Worm (Caenorhabditis elegans) whole organism, L4 larva: ENCODE measurements around the gene Y65A5A.24.
A peak's percentile ranks its signal among the peaks of the same experiment; 100 is the strongest.

ENCODE experiments used
- F49E8.2 ChIP-seq: sonication (generic microtip); optimal IDR thresholded peaks from 2 replicates; lab custom pipeline; 2016; ENCODE audit warnings: missing compliant biosample characterization, mild to moderate bottlenecking, missing genetic modification characterization, borderline replicate concordance
- T26A8.4 ChIP-seq: fragments of 200-800 bp; sonication (Bioruptor generic); IDR thresholded peaks from 2 replicates; pipeline ENCODE4 v1.3.6; 2022; ENCODE audit warnings: missing genetic modification characterization, missing compliant biosample characterization
- Y5F2A.4 ChIP-seq: fragments of 200-800 bp; sonication (Bioruptor generic); optimal IDR thresholded peaks from 2 replicates; lab custom pipeline; 2018; ENCODE audit warnings: mild to moderate bottlenecking, missing genetic modification characterization, missing compliant biosample characterization
- ZK337.2 ChIP-seq: fragments of 200-800 bp; sonication (Bioruptor generic); IDR thresholded peaks from 2 replicates; pipeline ENCODE4 v1.3.6; 2022; ENCODE audit warnings: missing genetic modification reagents, missing genetic modification characterization, missing compliant biosample characterization
- ZK546.5 ChIP-seq, 2 experiments: sonication (generic microtip); optimal IDR thresholded peaks; 2 replicates each; lab custom pipeline; 2017; ENCODE audit warnings: missing biosample characterization in 2 of 2, missing genetic modification characterization in 2 of 2
- aha-1 ChIP-seq: fragments of 150-350 bp; peaks from one replicate; lab custom pipeline; 2014; ENCODE audit warnings: missing biosample characterization, missing genetic modification characterization
- ama-1 ChIP-seq: fragments of 150-350 bp; optimal IDR thresholded peaks from 2 replicates; lab custom pipeline; 2014; ENCODE audit warnings: inconsistent platforms, mixed read lengths
- arid-1 ChIP-seq: fragments of 200-800 bp; sonication (Bioruptor generic); conservative IDR thresholded peaks from 2 replicates; pipeline ENCODE4 v1.3.6; 2022; ENCODE audit warnings: missing genetic modification reagents, missing genetic modification characterization, missing compliant biosample characterization
- attf-4 ChIP-seq: sonication (generic microtip); optimal IDR thresholded peaks from 3 replicates; lab custom pipeline; 2017; ENCODE audit warnings: missing biosample characterization, missing genetic modification characterization
- ceh-20 ChIP-seq: fragments of 200-800 bp; sonication (Bioruptor generic); IDR thresholded peaks from 2 replicates; pipeline ENCODE4 v1.3.6; 2022; ENCODE audit warnings: missing genetic modification reagents, missing genetic modification characterization, missing compliant biosample characterization
- ceh-32 ChIP-seq: sonication (generic microtip); optimal IDR thresholded peaks from 2 replicates; lab custom pipeline; 2016; ENCODE audit warnings: mild to moderate bottlenecking, missing genetic modification characterization, missing compliant biosample characterization; ENCODE audit not compliant: poor library complexity
- ces-1 ChIP-seq: fragments of 150-350 bp; sonication (generic microtip); optimal IDR thresholded peaks from 4 replicates; lab custom pipeline; 2014; ENCODE audit warnings: missing biosample characterization, missing genetic modification reagents, missing genetic modification characterization
- daf-16 ChIP-seq, 3 experiments: sonication (generic microtip); optimal IDR thresholded peaks; 2 replicates each; lab custom pipeline; 2016 to 2017; ENCODE audit warnings: missing genetic modification characterization in 3 of 3, missing genetic modification reagents in 3 of 3, mild to moderate bottlenecking in 2 of 3, missing compliant biosample characterization in 2 of 3, missing biosample characterization in 1 of 3, moderate library complexity in 1 of 3
- daf-19 ChIP-seq: fragments of 200-800 bp; sonication (Bioruptor generic); conservative IDR thresholded peaks from 2 replicates; pipeline ENCODE4 v1.3.6; 2022; ENCODE audit warnings: missing genetic modification characterization, missing compliant biosample characterization
- dpl-1 ChIP-seq: fragments of 150-350 bp; optimal IDR thresholded peaks from 2 replicates; lab custom pipeline; 2014; ENCODE audit warnings: missing biosample characterization, missing genetic modification reagents, missing genetic modification characterization
- dve-1 ChIP-seq: sonication (generic microtip); optimal IDR thresholded peaks from 2 replicates; lab custom pipeline; 2017; ENCODE audit warnings: antibody characterized with exemption, mild to moderate bottlenecking, missing genetic modification characterization, missing compliant biosample characterization; ENCODE audit not compliant: insufficient read depth
- fkh-10 ChIP-seq: fragments of 150-350 bp; optimal IDR thresholded peaks from 2 replicates; lab custom pipeline; 2014; ENCODE audit warnings: missing biosample characterization, missing genetic modification reagents, missing genetic modification characterization
- gei-8 ChIP-seq: fragments of 200-800 bp; sonication (Bioruptor generic); optimal IDR thresholded peaks from 2 replicates; lab custom pipeline; 2018; ENCODE audit warnings: mild to moderate bottlenecking, missing genetic modification characterization, missing compliant biosample characterization
- jun-1 ChIP-seq: fragments of 150-350 bp; optimal IDR thresholded peaks from 2 replicates; lab custom pipeline; 2014; ENCODE audit warnings: missing biosample characterization, missing genetic modification reagents, missing genetic modification characterization
- lin-29 ChIP-seq: fragments of 200-800 bp; sonication (Bioruptor generic); IDR thresholded peaks from 2 replicates; pipeline ENCODE4 v1.3.6; 2022; ENCODE audit warnings: missing genetic modification reagents, missing genetic modification characterization, missing compliant biosample characterization
- madf-9 ChIP-seq: fragments of 200-800 bp; sonication (Bioruptor generic); conservative IDR thresholded peaks from 2 replicates; pipeline ENCODE4 v1.3.6; 2022; ENCODE audit warnings: missing genetic modification reagents, missing genetic modification characterization, missing compliant biosample characterization
- mes-2 ChIP-seq: sonication (generic microtip); optimal IDR thresholded peaks from 2 replicates; lab custom pipeline; 2016; ENCODE audit warnings: missing genotype, mild to moderate bottlenecking, missing genetic modification characterization, missing compliant biosample characterization; ENCODE audit not compliant: poor library complexity, severe bottlenecking
- mxl-3 ChIP-seq: fragments of 200-800 bp; sonication (Bioruptor generic); optimal IDR thresholded peaks from 2 replicates; lab custom pipeline; 2018; ENCODE audit warnings: mild to moderate bottlenecking, missing genetic modification characterization, missing compliant biosample characterization
- nhr-10 ChIP-seq: fragments of 150-350 bp; optimal IDR thresholded peaks from 2 replicates; lab custom pipeline; 2014; ENCODE audit warnings: missing biosample characterization, missing genetic modification characterization
- nhr-111 ChIP-seq: fragments of 200-800 bp; sonication (Bioruptor generic); optimal IDR thresholded peaks from 2 replicates; lab custom pipeline; 2018; ENCODE audit warnings: mild to moderate bottlenecking, missing genetic modification characterization, missing compliant biosample characterization
- nhr-237 ChIP-seq: sonication (generic microtip); optimal IDR thresholded peaks from 2 replicates; lab custom pipeline; 2017; ENCODE audit warnings: missing biosample characterization, missing genetic modification characterization
- nhr-48 ChIP-seq: sonication (generic microtip); optimal IDR thresholded peaks from 2 replicates; lab custom pipeline; 2016; ENCODE audit warnings: mild to moderate bottlenecking, missing genetic modification characterization, missing compliant biosample characterization
- nhr-6 ChIP-seq: fragments of 150-350 bp; optimal IDR thresholded peaks from 2 replicates; lab custom pipeline; 2014; ENCODE audit warnings: missing biosample characterization, missing genetic modification characterization
- nhr-76 ChIP-seq: fragments of 150-350 bp; optimal IDR thresholded peaks from 2 replicates; lab custom pipeline; 2014; ENCODE audit warnings: missing biosample characterization, missing genetic modification characterization
- pha-4 ChIP-seq, 2 experiments: fragments of 150-350 bp in 1 of 2; fragments of 200-800 bp in 1 of 2; sonication (Bioruptor generic) in 1 of 2; IDR thresholded peaks in 1 of 2; optimal IDR thresholded peaks in 1 of 2; 2 replicates each; pipeline versions ENCODE4 v1.3.6 to Lab custom; 2014 to 2022; ENCODE audit warnings: missing genetic modification characterization in 2 of 2, missing genetic modification reagents in 2 of 2, missing biosample characterization in 1 of 2, missing compliant biosample characterization in 1 of 2
- php-3 ChIP-seq: fragments of 200-800 bp; sonication (Bioruptor generic); IDR thresholded peaks from 2 replicates; pipeline ENCODE4 v1.3.6; 2022; ENCODE audit warnings: missing genetic modification reagents, missing genetic modification characterization, missing compliant biosample characterization
- pqm-1 ChIP-seq: sonication (generic microtip); optimal IDR thresholded peaks from 2 replicates; lab custom pipeline; 2017; ENCODE audit warnings: missing biosample characterization, missing genetic modification characterization
- rbr-2 ChIP-seq: sonication (generic microtip); optimal IDR thresholded peaks from 2 replicates; lab custom pipeline; 2016; ENCODE audit warnings: missing genotype, missing genetic modification characterization, missing compliant biosample characterization
- sdz-12 ChIP-seq: fragments of 200-800 bp; sonication (Bioruptor generic); optimal IDR thresholded peaks from 2 replicates; lab custom pipeline; 2018; ENCODE audit warnings: mild to moderate bottlenecking, missing genetic modification characterization, missing compliant biosample characterization
- set-16 ChIP-seq: fragments of 200-800 bp; sonication (Bioruptor generic); IDR thresholded peaks from 2 replicates; pipeline ENCODE4 v1.3.6; 2022; ENCODE audit warnings: missing genetic modification reagents, missing genetic modification characterization, missing compliant biosample characterization
- tra-1 ChIP-seq: fragments of 200-800 bp; sonication (Bioruptor generic); IDR thresholded peaks from 2 replicates; pipeline ENCODE4 v1.3.6; 2022; ENCODE audit warnings: missing genetic modification reagents, missing genetic modification characterization, missing compliant biosample characterization
- unc-62 ChIP-seq, 3 experiments: fragments of 150-350 bp in 1 of 3; sonication (generic microtip); optimal IDR thresholded peaks in 2 of 3; peaks in 1 of 3; 1 replicate in 1 of 3; 2 replicates in 2 of 3; lab custom pipeline; 2014 to 2017; ENCODE audit warnings: missing biosample characterization in 3 of 3, missing genetic modification characterization in 3 of 3, missing genetic modification reagents in 3 of 3, missing genotype in 1 of 3
- vab-7 ChIP-seq: fragments of 200-800 bp; sonication (Bioruptor generic); IDR thresholded peaks from 2 replicates; pipeline ENCODE4 v1.3.6; 2022; ENCODE audit warnings: missing genetic modification reagents, missing genetic modification characterization, missing compliant biosample characterization
- zfp-2 ChIP-seq: sonication (generic microtip); optimal IDR thresholded peaks from 2 replicates; lab custom pipeline; 2016; ENCODE audit warnings: mild to moderate bottlenecking, missing genetic modification characterization, missing compliant biosample characterization
- ztf-11 ChIP-seq: fragments of 150-350 bp; optimal IDR thresholded peaks from 2 replicates; lab custom pipeline; 2014; ENCODE audit warnings: missing biosample characterization, missing genetic modification characterization
- ztf-7 ChIP-seq: fragments of 150-350 bp; optimal IDR thresholded peaks from 2 replicates; lab custom pipeline; 2014; ENCODE audit warnings: missing biosample characterization, missing genetic modification characterization

Y65A5A.24 gene

DNA sequence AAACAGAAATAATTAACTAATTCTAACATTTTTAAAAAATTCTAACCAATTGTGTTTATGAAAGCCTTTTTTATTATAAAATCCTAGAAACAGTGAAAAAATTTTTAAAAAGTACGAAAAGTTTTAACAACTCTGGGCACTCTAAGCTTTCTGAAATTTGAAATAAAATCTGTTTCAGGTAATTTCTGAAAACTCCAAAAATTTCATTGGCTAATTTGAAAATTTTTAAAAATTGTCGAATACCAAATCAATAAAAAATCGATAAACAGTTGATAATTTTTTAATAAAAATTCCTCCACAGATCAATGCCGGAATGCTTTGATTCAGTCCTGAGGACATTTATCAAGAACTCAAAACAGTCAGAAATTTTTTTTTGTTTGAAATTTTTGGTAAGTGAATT lies at the start of gene Y65A5A.24:
Y65A5A.24 (plus strand) TSS at position 301 of the 400 bp plus-strand sequence.
- no peak for TF ChIP-seq attf-4 (tag; lab: Kevin White, UChicago)
- no peak for TF ChIP-seq ceh-32 (tag; lab: Kevin White, UChicago)
- TF ChIP-seq T26A8.4 (GFP tag; lab: Robert Waterston, UW): no peak
- no peak for TF ChIP-seq php-3
- no peak for TF ChIP-seq Y5F2A.4 (GFP tag; lab: Kevin White, UChicago)
- TF ChIP-seq ceh-20 (GFP tag; lab: Robert Waterston, UW): no peak
- no peak for TF ChIP-seq lin-29 (GFP tag; lab: Robert Waterston, UW)
- TF ChIP-seq pha-4 (GFP tag; IDR thresholded peaks at IDR 0.05; lab: Robert Waterston, UW): no peak
- no peak for TF ChIP-seq pha-4 (tag; optimal IDR thresholded peaks at IDR 0.05; lab: Kevin White, UChicago)
- TF ChIP-seq gei-8: no peak
- no peak for TF ChIP-seq arid-1 (GFP tag; lab: Robert Waterston, UW)
- no peak for TF ChIP-seq ama-1
- no peak for TF ChIP-seq ztf-11 (tag; lab: Kevin White, UChicago)
- TF ChIP-seq dpl-1 (GFP tag; lab: Kevin White, UChicago): no peak
- no peak for TF ChIP-seq nhr-48 (tag; lab: Kevin White, UChicago)
- no peak for TF ChIP-seq ZK337.2 (GFP tag; lab: Robert Waterston, UW)
- no peak for TF ChIP-seq F49E8.2
- TF ChIP-seq jun-1 (tag; lab: Kevin White, UChicago): no peak

DNA sequence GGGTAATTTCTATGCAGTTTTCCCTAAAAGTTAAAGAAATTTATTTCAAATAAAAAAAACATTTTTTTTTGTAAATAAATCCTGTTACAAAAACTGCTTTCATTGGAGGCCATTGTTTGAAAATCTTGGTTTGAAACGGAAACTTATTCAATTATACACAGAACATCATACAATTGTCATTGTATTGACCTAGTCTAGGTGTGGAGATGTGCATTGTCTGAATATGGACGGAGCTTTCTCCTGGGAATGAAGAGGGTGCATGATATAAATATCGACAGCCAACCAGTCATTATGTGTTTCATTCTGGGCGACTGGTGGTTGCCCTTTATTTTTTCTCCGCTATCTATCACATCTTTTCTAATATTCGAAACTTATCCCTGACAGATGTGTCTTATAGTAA lies 47.3 kb upstream of the Y65A5A.24 start, which contains the start of gene C35D6.3:
C35D6.3 (plus strand) TSS at position 301 of the 400 bp plus-strand sequence.
- TF ChIP-seq vab-7 (GFP tag; lab: Robert Waterston, UW): no peak
- TF ChIP-seq ztf-11 (tag; lab: Kevin White, UChicago): no peak
- TF ChIP-seq mes-2 (tag; lab: Kevin White, UChicago): no peak
- TF ChIP-seq mxl-3: no peak
- peak; percentile 31 for TF ChIP-seq aha-1

DNA sequence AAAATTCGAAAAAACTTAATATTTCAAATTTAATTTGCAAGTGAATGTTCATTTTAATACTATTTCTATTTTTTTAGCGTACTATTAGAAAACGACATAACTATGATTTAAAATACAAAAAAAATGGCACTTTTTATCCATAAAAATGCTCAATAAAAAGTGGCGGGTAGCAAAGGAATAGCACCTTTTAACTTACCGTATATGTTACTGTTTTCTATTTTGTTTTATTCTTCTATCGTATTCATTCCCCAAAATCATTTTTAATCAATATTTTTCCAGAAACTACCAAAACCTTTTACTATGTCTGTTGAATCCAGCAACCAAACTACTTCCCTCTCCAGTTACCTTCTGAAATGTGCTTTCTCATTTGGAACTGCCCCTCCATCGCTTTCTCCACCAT lies 43.1 kb upstream of the Y65A5A.24 start, which contains the start of gene C35D6.4:
C35D6.4 (plus strand) TSS at position 301 of the 400 bp plus-strand sequence.
- TF ChIP-seq nhr-111 (GFP tag; lab: Kevin White, UChicago): no peak
- TF ChIP-seq nhr-76: no peak
- TF ChIP-seq fkh-10 (GFP tag; lab: Kevin White, UChicago): no peak
- no peak for TF ChIP-seq mes-2 (tag; lab: Kevin White, UChicago)
- TF ChIP-seq zfp-2 (tag; lab: Kevin White, UChicago): no peak
- TF ChIP-seq ces-1 (GFP tag; lab: Kevin White, UChicago): no peak
- TF ChIP-seq set-16 (GFP tag; lab: Robert Waterston, UW): no peak
- TF ChIP-seq madf-9 (GFP tag; lab: Robert Waterston, UW): no peak
- no peak for TF ChIP-seq sdz-12 (GFP tag; lab: Kevin White, UChicago)
- TF ChIP-seq nhr-6: no peak
- TF ChIP-seq nhr-237 (tag; lab: Kevin White, UChicago): no peak
- TF ChIP-seq vab-7 (GFP tag; lab: Robert Waterston, UW): no peak
- TF ChIP-seq unc-62 (GFP tag; optimal IDR thresholded peaks at IDR 0.05 in 1 of 2; lab: Kevin White, UChicago): no peak
- TF ChIP-seq unc-62 (tag; optimal IDR thresholded peaks at IDR 0.05; lab: Kevin White, UChicago): no peak
- no peak for TF ChIP-seq ZK546.5 (tag; optimal IDR thresholded peaks at IDR 0.05; lab: Kevin White, UChicago)
- TF ChIP-seq ztf-7 (tag; lab: Kevin White, UChicago): no peak
- TF ChIP-seq nhr-10 (tag; lab: Kevin White, UChicago): no peak
- TF ChIP-seq, all 104 proteins: peak for 0

DNA sequence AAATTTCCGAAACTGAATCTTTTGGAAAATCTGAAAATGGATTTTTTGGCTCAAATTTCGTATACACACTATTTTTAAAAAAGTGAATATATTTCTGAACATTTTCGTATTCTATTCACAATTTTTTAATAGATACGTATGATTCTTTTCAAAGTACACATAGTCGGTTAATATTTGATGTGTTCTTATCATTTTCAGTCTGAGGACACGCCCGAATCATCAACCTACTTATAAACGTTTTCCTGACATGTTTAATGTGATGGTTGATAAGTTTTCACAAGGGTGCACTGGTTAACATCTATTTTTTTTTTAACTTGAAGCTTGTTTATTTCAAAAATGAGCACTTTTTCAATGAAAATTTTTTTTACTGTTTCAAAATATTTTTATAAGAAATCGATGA lies 29.2 kb upstream of the Y65A5A.24 start:
- TF ChIP-seq aha-1 (peak; percentile 56), pqm-1 (tag; lab: Kevin White, UChicago) (peak; percentile 1), rbr-2 (tag; lab: Kevin White, UChicago) (no peak), tra-1 (no peak), daf-19 (GFP tag; lab: Robert Waterston, UW) (no peak), daf-16 (GFP tag; optimal IDR thresholded peaks at IDR 0.05; lab: Kevin White, UChicago) (no peak), daf-16 (tag; optimal IDR thresholded peaks at IDR 0.05; lab: Kevin White, UChicago) (peak; percentile 70), dve-1 (tag; lab: Kevin White, UChicago) (peak; percentile 49)
